Worm (Caenorhabditis elegans) whole organism, midembryonic: ENCODE measurements around the gene srw-95.

ENCODE experiments used
- cog-1 ChIP-seq: sonication (generic microtip); optimal IDR thresholded peaks from 2 replicates; lab custom pipeline; 2016; ENCODE audit warnings: missing genetic modification characterization, missing compliant biosample characterization
- flt-1 ChIP-seq: fragments of 200-800 bp; sonication (Bioruptor generic); IDR thresholded peaks from 2 replicates; pipeline ENCODE4 v1.3.6; 2022; ENCODE audit warnings: missing genetic modification characterization, missing compliant biosample characterization
- klf-2 ChIP-seq: fragments of 200-800 bp; sonication (Bioruptor generic); conservative IDR thresholded peaks from 2 replicates; pipeline ENCODE4 v1.3.6; 2022; ENCODE audit warnings: missing genetic modification reagents, missing genetic modification characterization, missing compliant biosample characterization
- ref-1 ChIP-seq: fragments of 200-800 bp; sonication (Bioruptor generic); conservative IDR thresholded peaks from 2 replicates; pipeline ENCODE4 v1.3.6; 2022; ENCODE audit warnings: missing genetic modification reagents, missing genetic modification characterization, missing compliant biosample characterization
- ztf-23 ChIP-seq: fragments of 200-800 bp; sonication (Bioruptor generic); IDR thresholded peaks from 2 replicates; pipeline ENCODE4 v1.3.6; 2022; ENCODE audit warnings: missing genetic modification reagents, missing genetic modification characterization, missing compliant biosample characterization
- ztf-29 ChIP-seq: fragments of 200-800 bp; sonication (Bioruptor generic); IDR thresholded peaks from 2 replicates; pipeline ENCODE4 v1.3.6; 2022; ENCODE audit warnings: missing genetic modification reagents, missing genetic modification characterization, missing compliant biosample characterization

- TF ChIP-seq cog-1 (tag; lab: Kevin White, UChicago), result no peak
- no peak for TF ChIP-seq flt-1
- TF ChIP-seq ref-1 (GFP tag; lab: Robert Waterston, UW), result no peak
- TF ChIP-seq klf-2 (GFP tag; lab: Robert Waterston, UW), result no peak
- TF ChIP-seq ztf-29 (GFP tag; lab: Robert Waterston, UW), result no peak
- TF ChIP-seq ztf-23, result no peak
Measured at ce11 chrIV:4763844-4764243, 48.0 kb upstream of the srw-95 start, which contains the start of gene Y17G9B.2.
